Worm (Caenorhabditis elegans): ENCODE measurements around the gene F35E8.2.

F35E8.2 gene

ce11 chrV:15873762-15874161 lies 31.7 kb upstream of the F35E8.2 start (continued):
- TF ChIP-seq mxl-1 (tag; optimal IDR thresholded peaks at IDR 0.05): peak; percentile 97
- no peak for TF ChIP-seq lin-40 (tag; optimal IDR thresholded peaks at IDR 0.05)
- peak; percentile 94 for TF ChIP-seq nfyb-1 (GFP tag; IDR thresholded peaks at IDR 0.05)
- peak in 2 of 3 experiments; percentile 30 to 82 for TF ChIP-seq lin-35 (GFP tag; optimal IDR thresholded peaks at IDR 0.05)
- peak; percentile 85; the same call in 1 of the 2 replicates for TF ChIP-seq bed-2 (GFP tag; IDR thresholded peaks at IDR 0.05)
- TF ChIP-seq rcor-1 (GFP tag; IDR thresholded peaks at IDR 0.05): peak; percentile 87
- TF ChIP-seq tbx-9 (tag; optimal IDR thresholded peaks at IDR 0.05; ENCODE audit: borderline replicate concordance): peak; percentile 96
- peak; percentile 82 for TF ChIP-seq B0035.1 (tag; optimal IDR thresholded peaks at IDR 0.05)
- peak; percentile 83 for TF ChIP-seq C06A6.2 (GFP tag; conservative IDR thresholded peaks at IDR 0.05)
- TF ChIP-seq tlf-1 (GFP tag; optimal IDR thresholded peaks at IDR 0.05): peak; percentile 39
- peak; percentile 95 for TF ChIP-seq ZK185.1 (tag; optimal IDR thresholded peaks at IDR 0.05; ENCODE audit: poor library complexity, severe bottlenecking)
- TF ChIP-seq xnd-1 (tag; optimal IDR thresholded peaks at IDR 0.05): peak; percentile 12
- TF ChIP-seq T07F8.4 (tag; optimal IDR thresholded peaks at IDR 0.05): peak; percentile 88
- peak; percentile 99 for TF ChIP-seq B0261.1 (tag; optimal IDR thresholded peaks at IDR 0.05)
- TF ChIP-seq fkh-3 (tag; optimal IDR thresholded peaks at IDR 0.05): peak; percentile 98
- TF ChIP-seq unc-62 (GFP tag; optimal IDR thresholded peaks at IDR 0.05): no peak
- TF ChIP-seq aptf-3 (GFP tag; IDR thresholded peaks at IDR 0.05): peak; percentile 98
- TF ChIP-seq cebp-1 (GFP tag; IDR thresholded peaks at IDR 0.05): peak; percentile 68; the same call in 1 of the 2 replicates
- TF ChIP-seq cebp-1 (tag; optimal IDR thresholded peaks at IDR 0.05): peak; percentile 90
- peak; percentile 50; the same call in 1 of the 2 replicates for TF ChIP-seq Y53F4B.3 (GFP tag; IDR thresholded peaks at IDR 0.05)
- peak; percentile 43 for TF ChIP-seq madf-8 (GFP tag; conservative IDR thresholded peaks at IDR 0.05)
- TF ChIP-seq pbrm-1 (GFP tag; IDR thresholded peaks at IDR 0.05): peak; percentile 91
- TF ChIP-seq egl-18 (GFP tag; IDR thresholded peaks at IDR 0.05): peak; percentile 83; the same call in 1 of the 2 replicates
- peak; percentile 34 for TF ChIP-seq efl-1 (GFP tag; optimal IDR thresholded peaks at IDR 0.05)
- peak; percentile 83 for TF ChIP-seq snpc-1.1 (tag; optimal IDR thresholded peaks at IDR 0.05; ENCODE audit: insufficient read depth)
- peak; percentile 88 for TF ChIP-seq madf-3 (GFP tag; IDR thresholded peaks at IDR 0.05)
- peak; percentile 41 for TF ChIP-seq akir-1 (GFP tag; optimal IDR thresholded peaks at IDR 0.05)
- TF ChIP-seq sptf-2 (GFP tag; optimal IDR thresholded peaks at IDR 0.05): peak; percentile 91
- TF ChIP-seq Y79H2A.3 (GFP tag; conservative IDR thresholded peaks at IDR 0.05): 0 out of 2 replicates have a peak, but pooled peaks have one; percentile 65
- peak; percentile 52 for TF ChIP-seq F33H1.4 (GFP tag; IDR thresholded peaks at IDR 0.05)
- peak; percentile 97 for TF ChIP-seq F52B5.7 (tag; optimal IDR thresholded peaks at IDR 0.05)
- no peak for TF ChIP-seq F39B2.1 (GFP tag; IDR thresholded peaks at IDR 0.05)
- TF ChIP-seq ceh-79 (tag; optimal IDR thresholded peaks at IDR 0.05): peak; percentile 97
- peak; percentile 75; the same call in 1 of the 2 replicates for TF ChIP-seq ekl-4 (GFP tag; IDR thresholded peaks at IDR 0.05)
- peak; percentile 79 for TF ChIP-seq dpff-1 (tag; optimal IDR thresholded peaks at IDR 0.05)
- peak; percentile 91 for TF ChIP-seq sea-2 (GFP tag; IDR thresholded peaks at IDR 0.05)
- peak; percentile 95 for TF ChIP-seq ztf-25 (GFP tag; IDR thresholded peaks at IDR 0.05)
- TF ChIP-seq F10E7.11 (tag; optimal IDR thresholded peaks at IDR 0.05): peak; percentile 97
- peak; percentile 87 for TF ChIP-seq C17E4.6 (GFP tag; IDR thresholded peaks at IDR 0.05)
- TF ChIP-seq ceh-40 (GFP tag; IDR thresholded peaks at IDR 0.05): peak; percentile 94; the same call in 1 of the 2 replicates
- peak; percentile 96 for TF ChIP-seq egl-44 (GFP tag; IDR thresholded peaks at IDR 0.05)
- TF ChIP-seq lsl-1 (GFP tag; optimal IDR thresholded peaks at IDR 0.05): peak; percentile 71
- peak; percentile 85 for TF ChIP-seq attf-6 (GFP tag; IDR thresholded peaks at IDR 0.05)
- TF ChIP-seq zim-3 (tag; optimal IDR thresholded peaks at IDR 0.05): peak; percentile 98
- TF ChIP-seq dox-1 (GFP tag; IDR thresholded peaks at IDR 0.05): peak; percentile 96
- TF ChIP-seq ceh-100 (GFP tag; IDR thresholded peaks at IDR 0.05): peak; percentile 81
- TF ChIP-seq nhr-80 (tag; optimal IDR thresholded peaks at IDR 0.05): peak; percentile 65
- peak; percentile 71 for TF ChIP-seq ceh-91 (GFP tag; IDR thresholded peaks at IDR 0.05)
- peak; percentile 76 for TF ChIP-seq ztf-22 (GFP tag; optimal IDR thresholded peaks at IDR 0.05)

All from whole organism, young adult.